Fruit fly (Drosophila melanogaster): ENCODE measurements around the gene Drs.
A peak's percentile ranks its signal among the peaks of the same experiment; 100 is the strongest.

The Drs gene

dm6 chr3L:3407481-3407880 is 38.1 kb downstream of the Drs start:
- no peak for TF ChIP-seq fru (GFP tag; optimal IDR thresholded peaks at IDR 0.05)
- TF ChIP-seq psq (GFP tag; optimal IDR thresholded peaks at IDR 0.05): peak; percentile 2

- TF ChIP-seq Mio (GFP tag; optimal IDR thresholded peaks at IDR 0.05) (no peak), Dfd (GFP tag; optimal IDR thresholded peaks at IDR 0.05) (no peak), sage (GFP tag; optimal IDR thresholded peaks at IDR 0.05) (no peak), usp (GFP tag; optimal IDR thresholded peaks at IDR 0.05) (no peak), foxo (GFP tag; optimal IDR thresholded peaks at IDR 0.05) (no peak), GATAd (GFP tag; optimal IDR thresholded peaks at IDR 0.05) (no peak), dmrt93B (GFP tag; optimal IDR thresholded peaks at IDR 0.05) (no peak), Hr83 (GFP tag; optimal IDR thresholded peaks at IDR 0.05; ENCODE audit: poor library complexity, severe bottlenecking) (no peak), rgr (GFP tag; optimal IDR thresholded peaks at IDR 0.05) (no peak)
Measured at dm6 chr3L:3408231-3408630, 38.9 kb downstream of the Drs start.

- TF ChIP-seq Dfd (GFP tag; optimal IDR thresholded peaks at IDR 0.05) (peak; percentile 80), Myc (optimal IDR thresholded peaks at IDR 0.05) (no peak)
Measured at dm6 chr3L:3408796-3409625, 39.7 kb downstream of the Drs start.

- TF ChIP-seq Rel (GFP tag; optimal IDR thresholded peaks at IDR 0.05): no peak
- TF ChIP-seq Rel (tag; optimal IDR thresholded peaks at IDR 0.05): no peak
- TF ChIP-seq Dif (GFP tag; optimal IDR thresholded peaks at IDR 0.05; ENCODE audit: partially characterized antibody): no peak
- TF ChIP-seq N (GFP tag; optimal IDR thresholded peaks at IDR 0.05): no peak
- TF ChIP-seq Vsx2 (GFP tag; optimal IDR thresholded peaks at IDR 0.05; ENCODE audit: partially characterized antibody): no peak
- TF ChIP-seq tai (GFP tag; optimal IDR thresholded peaks at IDR 0.05): no peak
- no peak for TF ChIP-seq rgr (GFP tag; optimal IDR thresholded peaks at IDR 0.05)
- no peak for TF ChIP-seq sage (GFP tag; optimal IDR thresholded peaks at IDR 0.05)
- TF ChIP-seq HLH106 (tag; optimal IDR thresholded peaks at IDR 0.05): no peak
- TF ChIP-seq Jra (GFP tag; optimal IDR thresholded peaks at IDR 0.05): no peak
- no peak for TF ChIP-seq br (GFP tag; optimal IDR thresholded peaks at IDR 0.05)
- TF ChIP-seq OdsH (GFP tag; optimal IDR thresholded peaks at IDR 0.05): no peak
Measured at dm6 chr3L:3409626-3410301, 40.4 kb downstream of the Drs start.

- no peak for TF ChIP-seq dmrt93B (GFP tag; optimal IDR thresholded peaks at IDR 0.05)
- no peak for TF ChIP-seq GATAd (GFP tag; optimal IDR thresholded peaks at IDR 0.05)
- no peak for TF ChIP-seq usp (GFP tag; optimal IDR thresholded peaks at IDR 0.05)
- no peak for TF ChIP-seq psq (GFP tag; optimal IDR thresholded peaks at IDR 0.05)
- TF ChIP-seq h (GFP tag; optimal IDR thresholded peaks at IDR 0.05): no peak
- no peak for TF ChIP-seq Jra (GFP tag; optimal IDR thresholded peaks at IDR 0.05)
- no peak for TF ChIP-seq Hr83 (GFP tag; optimal IDR thresholded peaks at IDR 0.05; ENCODE audit: poor library complexity, severe bottlenecking)
- TF ChIP-seq Rel (GFP tag; optimal IDR thresholded peaks at IDR 0.05): no peak
- no peak for TF ChIP-seq Rel (tag; optimal IDR thresholded peaks at IDR 0.05)
- no peak for TF ChIP-seq CrebA (GFP tag; optimal IDR thresholded peaks at IDR 0.05; ENCODE audit: borderline replicate concordance)
Measured at dm6 chr3L:3410978-3411629, 41.7 kb downstream of the Drs start.

- no peak for TF ChIP-seq brk (GFP tag; optimal IDR thresholded peaks at IDR 0.05)
- no peak for TF ChIP-seq Sp1 (GFP tag; optimal IDR thresholded peaks at IDR 0.05)
- TF ChIP-seq Hr83 (GFP tag; optimal IDR thresholded peaks at IDR 0.05; ENCODE audit: poor library complexity, severe bottlenecking): no peak
- TF ChIP-seq br (GFP tag; optimal IDR thresholded peaks at IDR 0.05): no peak
- no peak for TF ChIP-seq psq (GFP tag; optimal IDR thresholded peaks at IDR 0.05)
- no peak for TF ChIP-seq ey (GFP tag; optimal IDR thresholded peaks at IDR 0.05)
- TF ChIP-seq h (GFP tag; optimal IDR thresholded peaks at IDR 0.05): no peak
- no peak for TF ChIP-seq CG9705 (GFP tag; optimal IDR thresholded peaks at IDR 0.05)
- no peak for TF ChIP-seq pan (optimal IDR thresholded peaks at IDR 0.05)
- TF ChIP-seq Abd-B (GFP tag; optimal IDR thresholded peaks at IDR 0.05): no peak
- TF ChIP-seq Mio (GFP tag; optimal IDR thresholded peaks at IDR 0.05): no peak
- no peak for TF ChIP-seq CrebA (GFP tag; optimal IDR thresholded peaks at IDR 0.05; ENCODE audit: borderline replicate concordance)
- no peak for TF ChIP-seq Jra (GFP tag; optimal IDR thresholded peaks at IDR 0.05)
Measured at dm6 chr3L:3411699-3412098, 42.3 kb downstream of the Drs start.

Data from whole organism, wandering third instar larva.